Fruit fly (Drosophila melanogaster) whole organism: Measurements from ENCODE around the gene CG31697.

ENCODE experiments used
- CG8478 ChIP-seq: fragments of >200 bp; optimal IDR thresholded peaks from 2 replicates; lab custom pipeline; 2018; ENCODE audit warnings: inconsistent platforms
- Dll ChIP-seq: fragments of >200 bp; optimal IDR thresholded peaks from 2 replicates; lab custom pipeline; 2017
- EcR ChIP-seq, 2 experiments: fragments of >200 bp; optimal IDR thresholded peaks; 2 replicates each; lab custom pipeline; 2017; ENCODE audit warnings: missing biosample characterization in 2 of 2, missing genetic modification characterization in 2 of 2, missing genetic modification reagents in 2 of 2
- pan ChIP-seq: fragments of >200 bp; optimal IDR thresholded peaks from 2 replicates; lab custom pipeline; 2017
- psq ChIP-seq: fragments of >200 bp; optimal IDR thresholded peaks from 2 replicates; lab custom pipeline; 2017
- usp ChIP-seq: fragments of >200 bp; optimal IDR thresholded peaks from 2 replicates; lab custom pipeline; 2017; ENCODE audit warnings: missing biosample characterization, missing genetic modification characterization, mixed read lengths

CG31697 gene

dm6 chr2L:19574959-19575625, 39.8 kb downstream of the CG31697 start:
- TF ChIP-seq CG8478 (lab: Kevin White, UChicago) (no peak), pan (lab: Kevin White, UChicago) (no peak), Dll (lab: Kevin White, UChicago) (no peak), EcR (GFP tag; optimal IDR thresholded peaks at IDR 0.05; lab: Kevin White, UChicago) (peak in 1 of 2 experiments; percentile 92), psq (lab: Kevin White, UChicago) (no peak), usp (GFP tag; lab: Kevin White, UChicago) (no peak)

dm6 chr2L:19575626-19576298, 40.5 kb downstream of the CG31697 start:
- TF ChIP-seq CG8478 (lab: Kevin White, UChicago): no peak
- no peak for TF ChIP-seq usp (GFP tag; lab: Kevin White, UChicago)
- TF ChIP-seq Dll (lab: Kevin White, UChicago): peak; percentile 72

dm6 chr2L:19576299-19576971, 41.2 kb downstream of the CG31697 start:
- TF ChIP-seq CG8478 (lab: Kevin White, UChicago) (peak; percentile 76), pan (lab: Kevin White, UChicago) (no peak)

- TF ChIP-seq EcR (GFP tag; optimal IDR thresholded peaks at IDR 0.05; lab: Kevin White, UChicago) (no peak), Dll (lab: Kevin White, UChicago) (no peak), psq (lab: Kevin White, UChicago) (no peak), usp (GFP tag; lab: Kevin White, UChicago) (no peak), pan (lab: Kevin White, UChicago) (no peak), CG8478 (lab: Kevin White, UChicago) (no peak)
These were observed 42.0 kb downstream of the CG31697 start, which contains the start of the genes spi and msb1l for dm6 chr2L:19577187-19577765. spi (minus strand) TSS chr2L:19577315. msb1l (plus strand) TSS chr2L:19577701.

dm6 chr2L:19579995-19580578, 44.8 kb downstream of the CG31697 start, which contains the start of gene Pmvk:
Pmvk (minus strand) TSS chr2L:19580351.
- no peak for TF ChIP-seq pan (lab: Kevin White, UChicago)
- no peak for TF ChIP-seq EcR (GFP tag; optimal IDR thresholded peaks at IDR 0.05; lab: Kevin White, UChicago)
- no peak for TF ChIP-seq psq (lab: Kevin White, UChicago)
- TF ChIP-seq CG8478 (lab: Kevin White, UChicago): no peak
- no peak for TF ChIP-seq usp (GFP tag; lab: Kevin White, UChicago)
- no peak for TF ChIP-seq Dll (lab: Kevin White, UChicago)

- TF ChIP-seq pan (lab: Kevin White, UChicago) (no peak), Dll (lab: Kevin White, UChicago) (no peak), psq (lab: Kevin White, UChicago) (no peak), usp (GFP tag; lab: Kevin White, UChicago) (no peak), EcR (GFP tag; optimal IDR thresholded peaks at IDR 0.05; lab: Kevin White, UChicago) (no peak), CG8478 (lab: Kevin White, UChicago) (no peak)
These were observed 46.9 kb downstream of the CG31697 start, which contains the start of gene Hakai for dm6 chr2L:19582185-19582584. Hakai (minus strand) TSS chr2L:19582474.

dm6 chr2L:19583926-19584392, 48.7 kb downstream of the CG31697 start, which contains the start of the genes PCNA2 and CG10366:
PCNA2 (minus strand) TSS chr2L:19583990.
CG10366 (plus strand) TSS chr2L:19584235.
- no peak for TF ChIP-seq EcR (GFP tag; optimal IDR thresholded peaks at IDR 0.05; lab: Kevin White, UChicago)
- no peak for TF ChIP-seq psq (lab: Kevin White, UChicago)
- TF ChIP-seq pan (lab: Kevin White, UChicago): no peak
- TF ChIP-seq CG8478 (lab: Kevin White, UChicago): no peak
- TF ChIP-seq usp (GFP tag; lab: Kevin White, UChicago): no peak
- no peak for TF ChIP-seq Dll (lab: Kevin White, UChicago)
